Worm (Caenorhabditis elegans): ENCODE results near the gene C12D8.9.

DNA sequence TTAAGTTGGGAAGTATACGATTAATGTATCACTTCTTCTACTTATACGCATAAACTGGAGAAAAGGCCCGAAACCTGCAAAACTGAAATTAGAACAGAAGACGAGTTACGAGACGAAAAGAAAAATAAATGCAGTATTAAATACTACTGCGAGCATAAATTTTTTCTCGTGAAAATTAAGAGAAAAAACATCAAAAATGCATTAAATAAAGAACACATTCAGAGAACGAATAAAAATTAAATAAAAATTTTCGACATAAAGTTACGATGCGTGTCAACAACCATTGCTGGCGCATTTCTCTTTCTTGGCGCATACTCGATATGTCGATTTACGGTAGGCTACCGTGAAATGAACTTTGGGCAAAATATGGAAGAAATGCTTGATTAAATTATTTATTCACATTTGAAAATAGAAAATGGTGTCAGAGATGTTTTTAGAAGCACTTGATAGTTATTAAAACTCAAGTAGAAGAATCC lies 38.1 kb downstream of the C12D8.9 start, which contains the start of the genes ZK856.19 and ZK856.11:
- TF ChIP-seq him-1 (tag; optimal IDR thresholded peaks at IDR 0.05), result no peak
- TF ChIP-seq W03F9.2 (tag; optimal IDR thresholded peaks at IDR 0.05), result peak; percentile 58

Measured in whole organism, L4/young adult.